Worm (Caenorhabditis elegans) whole organism, L4 larva: ENCODE measurements around the gene K06G5.1.
A peak's percentile ranks its signal among the peaks of the same experiment; 100 is the strongest.

Experiments
- R02D3.7 ChIP-seq: fragments of 150-350 bp; sonication (generic microtip); optimal IDR thresholded peaks from 3 replicates; lab custom pipeline; 2014; ENCODE audit warnings: missing biosample characterization, missing genetic modification characterization
- T20F7.1 ChIP-seq: fragments of 200-800 bp; sonication (Bioruptor generic); optimal IDR thresholded peaks from 2 replicates; lab custom pipeline; 2018; ENCODE audit warnings: mild to moderate bottlenecking, missing genetic modification characterization, missing compliant biosample characterization
- T26A8.4 ChIP-seq: fragments of 200-800 bp; sonication (Bioruptor generic); IDR thresholded peaks from 2 replicates; pipeline ENCODE4 v1.3.6; 2022; ENCODE audit warnings: missing genetic modification characterization, missing compliant biosample characterization
- Y105C5A.15 ChIP-seq: fragments of 200-800 bp; sonication (Bioruptor generic); IDR thresholded peaks from 2 replicates; pipeline ENCODE4 v1.3.6; 2022; ENCODE audit warnings: missing genetic modification characterization, missing compliant biosample characterization
- Y48G9A.11 ChIP-seq: fragments of 200-800 bp; sonication (Bioruptor generic); IDR thresholded peaks from 2 replicates; pipeline ENCODE4 v1.3.6; 2022; ENCODE audit warnings: missing genetic modification reagents, missing genetic modification characterization, missing compliant biosample characterization
- aha-1 ChIP-seq: fragments of 150-350 bp; peaks from one replicate; lab custom pipeline; 2014; ENCODE audit warnings: missing biosample characterization, missing genetic modification characterization
- aly-2 ChIP-seq: sonication (generic microtip); optimal IDR thresholded peaks from 2 replicates; lab custom pipeline; 2018; ENCODE audit warnings: missing biosample characterization, missing genetic modification characterization
- arid-1 ChIP-seq: fragments of 200-800 bp; sonication (Bioruptor generic); conservative IDR thresholded peaks from 2 replicates; pipeline ENCODE4 v1.3.6; 2022; ENCODE audit warnings: missing genetic modification reagents, missing genetic modification characterization, missing compliant biosample characterization
- attf-4 ChIP-seq: sonication (generic microtip); optimal IDR thresholded peaks from 3 replicates; lab custom pipeline; 2017; ENCODE audit warnings: missing biosample characterization, missing genetic modification characterization
- ceh-20 ChIP-seq: fragments of 200-800 bp; sonication (Bioruptor generic); IDR thresholded peaks from 2 replicates; pipeline ENCODE4 v1.3.6; 2022; ENCODE audit warnings: missing genetic modification reagents, missing genetic modification characterization, missing compliant biosample characterization
- daf-16 ChIP-seq, 3 experiments: sonication (generic microtip); optimal IDR thresholded peaks; 2 replicates each; lab custom pipeline; 2016 to 2017; ENCODE audit warnings: missing genetic modification characterization in 3 of 3, missing genetic modification reagents in 3 of 3, mild to moderate bottlenecking in 2 of 3, missing compliant biosample characterization in 2 of 3, missing biosample characterization in 1 of 3, moderate library complexity in 1 of 3
- daf-8 ChIP-seq: fragments of 200-800 bp; sonication (Bioruptor generic); IDR thresholded peaks from 2 replicates; pipeline ENCODE4 v1.3.6; 2022; ENCODE audit warnings: missing genetic modification characterization, missing compliant biosample characterization
- dmd-8 ChIP-seq: fragments of 200-800 bp; sonication (Bioruptor generic); IDR thresholded peaks from 2 replicates; pipeline ENCODE4 v1.3.6; 2022; ENCODE audit warnings: missing genetic modification characterization, missing compliant biosample characterization
- fkh-10 ChIP-seq: fragments of 150-350 bp; optimal IDR thresholded peaks from 2 replicates; lab custom pipeline; 2014; ENCODE audit warnings: missing biosample characterization, missing genetic modification reagents, missing genetic modification characterization
- gei-8 ChIP-seq: fragments of 200-800 bp; sonication (Bioruptor generic); optimal IDR thresholded peaks from 2 replicates; lab custom pipeline; 2018; ENCODE audit warnings: mild to moderate bottlenecking, missing genetic modification characterization, missing compliant biosample characterization
- hlh-11 ChIP-seq: fragments of 200-800 bp; sonication (Bioruptor generic); optimal IDR thresholded peaks from 2 replicates; lab custom pipeline; 2018; ENCODE audit warnings: mild to moderate bottlenecking, missing genetic modification characterization, missing compliant biosample characterization
- hlh-30 ChIP-seq: sonication (generic microtip); optimal IDR thresholded peaks from 2 replicates; lab custom pipeline; 2017; ENCODE audit warnings: antibody characterized with exemption, mild to moderate bottlenecking, missing genetic modification characterization, missing compliant biosample characterization; ENCODE audit not compliant: insufficient read depth
- lin-1 ChIP-seq: fragments of 200-800 bp; sonication (Bioruptor generic); IDR thresholded peaks from 2 replicates; pipeline ENCODE4 v1.3.6; 2022; ENCODE audit warnings: missing genetic modification reagents, missing genetic modification characterization, missing compliant biosample characterization
- lin-13 ChIP-seq: fragments of 150-350 bp; optimal IDR thresholded peaks from 2 replicates; lab custom pipeline; 2014; ENCODE audit warnings: missing biosample characterization, missing genetic modification reagents, missing genetic modification characterization
- lin-15B ChIP-seq: fragments of 150-350 bp; sonication (generic microtip); optimal IDR thresholded peaks from 3 replicates; lab custom pipeline; 2014; ENCODE audit warnings: missing biosample characterization, missing genetic modification characterization
- lin-38 ChIP-seq: fragments of 200-800 bp; sonication (Bioruptor generic); IDR thresholded peaks from 2 replicates; pipeline ENCODE4 v1.3.6; 2022; ENCODE audit warnings: missing genetic modification reagents, missing genetic modification characterization, missing compliant biosample characterization
- lsy-2 ChIP-seq, 2 experiments: fragments of 150-350 bp in 1 of 2; sonication (generic microtip) in 1 of 2; optimal IDR thresholded peaks; 2 replicates each; lab custom pipeline; 2014 to 2017; ENCODE audit warnings: missing biosample characterization in 2 of 2, missing genetic modification characterization in 2 of 2
- madf-9 ChIP-seq: fragments of 200-800 bp; sonication (Bioruptor generic); conservative IDR thresholded peaks from 2 replicates; pipeline ENCODE4 v1.3.6; 2022; ENCODE audit warnings: missing genetic modification reagents, missing genetic modification characterization, missing compliant biosample characterization
- mes-2 ChIP-seq: sonication (generic microtip); optimal IDR thresholded peaks from 2 replicates; lab custom pipeline; 2016; ENCODE audit warnings: missing genotype, mild to moderate bottlenecking, missing genetic modification characterization, missing compliant biosample characterization; ENCODE audit not compliant: poor library complexity, severe bottlenecking
- nhr-11 ChIP-seq: fragments of 150-350 bp; optimal IDR thresholded peaks from 2 replicates; lab custom pipeline; 2014; ENCODE audit warnings: missing biosample characterization, missing genetic modification characterization
- nhr-28 ChIP-seq: fragments of 150-350 bp; optimal IDR thresholded peaks from 2 replicates; lab custom pipeline; 2014; ENCODE audit warnings: missing biosample characterization, missing genetic modification characterization
- nhr-41 ChIP-seq: fragments of 200-800 bp; sonication (Bioruptor generic); IDR thresholded peaks from 2 replicates; pipeline ENCODE4 v1.3.6; 2022; ENCODE audit warnings: missing genetic modification reagents, missing genetic modification characterization, missing compliant biosample characterization
- nhr-42 ChIP-seq: fragments of 200-800 bp; sonication (Bioruptor generic); IDR thresholded peaks from 2 replicates; pipeline ENCODE4 v1.3.6; 2022; ENCODE audit warnings: missing genetic modification characterization, missing compliant biosample characterization
- pha-4 ChIP-seq, 2 experiments: fragments of 150-350 bp in 1 of 2; fragments of 200-800 bp in 1 of 2; sonication (Bioruptor generic) in 1 of 2; IDR thresholded peaks in 1 of 2; optimal IDR thresholded peaks in 1 of 2; 2 replicates each; pipeline versions ENCODE4 v1.3.6 to Lab custom; 2014 to 2022; ENCODE audit warnings: missing genetic modification characterization in 2 of 2, missing genetic modification reagents in 2 of 2, missing biosample characterization in 1 of 2, missing compliant biosample characterization in 1 of 2
- php-3 ChIP-seq: fragments of 200-800 bp; sonication (Bioruptor generic); IDR thresholded peaks from 2 replicates; pipeline ENCODE4 v1.3.6; 2022; ENCODE audit warnings: missing genetic modification reagents, missing genetic modification characterization, missing compliant biosample characterization
- rbr-2 ChIP-seq: sonication (generic microtip); optimal IDR thresholded peaks from 2 replicates; lab custom pipeline; 2016; ENCODE audit warnings: missing genotype, missing genetic modification characterization, missing compliant biosample characterization
- set-16 ChIP-seq: fragments of 200-800 bp; sonication (Bioruptor generic); IDR thresholded peaks from 2 replicates; pipeline ENCODE4 v1.3.6; 2022; ENCODE audit warnings: missing genetic modification reagents, missing genetic modification characterization, missing compliant biosample characterization
- skn-1 ChIP-seq: fragments of 150-350 bp; optimal IDR thresholded peaks from 2 replicates; lab custom pipeline; 2014; ENCODE audit warnings: missing biosample characterization, missing genetic modification characterization
- snpc-1.2 ChIP-seq: fragments of 200-800 bp; sonication (Bioruptor generic); IDR thresholded peaks from 2 replicates; pipeline ENCODE4 v1.3.6; 2022; ENCODE audit warnings: missing genetic modification reagents, missing genetic modification characterization, missing compliant biosample characterization
- tag-97 ChIP-seq: fragments of 200-800 bp; sonication (Bioruptor generic); IDR thresholded peaks from 2 replicates; pipeline ENCODE4 v1.3.6; 2022; ENCODE audit warnings: missing genetic modification characterization, missing compliant biosample characterization
- unc-130 ChIP-seq: sonication (generic microtip); optimal IDR thresholded peaks from 2 replicates; lab custom pipeline; 2016; ENCODE audit warnings: missing genetic modification reagents, missing genetic modification characterization, missing compliant biosample characterization
- zfp-2 ChIP-seq: sonication (generic microtip); optimal IDR thresholded peaks from 2 replicates; lab custom pipeline; 2016; ENCODE audit warnings: mild to moderate bottlenecking, missing genetic modification characterization, missing compliant biosample characterization
- zfp-3 ChIP-seq: fragments of 200-800 bp; sonication (Bioruptor generic); conservative IDR thresholded peaks from 2 replicates; pipeline ENCODE4 v1.3.6; 2022; ENCODE audit warnings: missing genetic modification reagents, missing genetic modification characterization, missing compliant biosample characterization
- ztf-7 ChIP-seq: fragments of 150-350 bp; optimal IDR thresholded peaks from 2 replicates; lab custom pipeline; 2014; ENCODE audit warnings: missing biosample characterization, missing genetic modification characterization

K06G5.1 gene

DNA sequence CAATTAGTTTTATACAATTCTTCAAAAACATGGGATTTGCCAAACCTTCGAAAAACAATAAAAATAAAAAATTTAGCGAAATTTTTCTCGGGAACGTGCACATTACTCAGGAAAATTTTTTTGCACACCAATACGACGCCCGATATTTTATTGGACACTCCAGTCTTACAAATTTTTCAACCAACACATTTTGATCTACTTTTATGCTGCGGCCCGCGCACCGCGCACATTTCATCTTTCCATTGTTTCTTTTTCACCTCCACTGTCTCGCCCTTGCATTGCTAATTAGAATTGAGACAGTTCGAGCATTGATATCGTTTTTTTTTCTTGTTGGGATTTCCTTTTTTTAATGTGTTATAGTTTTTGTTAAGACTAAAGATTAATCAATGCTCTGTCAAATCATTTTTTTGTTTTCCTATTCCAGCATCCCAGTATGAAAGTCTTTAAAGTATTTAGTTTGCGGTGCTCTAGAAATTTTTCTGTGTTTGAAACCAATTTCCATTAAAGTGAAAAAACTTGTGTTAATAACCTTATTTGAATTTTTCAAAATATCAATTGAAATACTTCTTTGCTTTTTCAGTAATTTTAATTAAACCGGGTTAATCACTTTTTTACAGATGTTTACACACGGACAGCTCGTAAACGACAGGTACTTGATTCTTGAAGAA, 32.8 kb downstream of the K06G5.1 start, which contains the start of gene K04C1.5:
TSS of gene K04C1.5 (plus strand) at position 618 of the 668 bp plus-strand sequence.
- TF ChIP-seq ztf-7 (tag; lab: Kevin White, UChicago) (no peak), aha-1 (tag; lab: Kevin White, UChicago) (peak; percentile 58)
- TF ChIP-seq, all 104 proteins: peak for 1

ce11 chrX:14252042-14252441, 37.3 kb downstream of the K06G5.1 start, which contains the start of gene E02H4.6:
Gene E02H4.6, minus strand, starts transcription at chrX:14252142.
- TF ChIP-seq daf-16 (GFP tag; optimal IDR thresholded peaks at IDR 0.05; lab: Kevin White, UChicago) (no peak), daf-16 (tag; optimal IDR thresholded peaks at IDR 0.05; lab: Kevin White, UChicago) (no peak), unc-130 (GFP tag; lab: Kevin White, UChicago) (no peak), lin-13 (GFP tag; lab: Kevin White, UChicago) (no peak), gei-8 (GFP tag; lab: Kevin White, UChicago) (no peak), lin-15B (tag; lab: Kevin White, UChicago) (no peak), set-16 (GFP tag; lab: Robert Waterston, UW) (no peak), nhr-42 (GFP tag; lab: Robert Waterston, UW) (no peak), R02D3.7 (no peak), daf-8 (GFP tag; lab: Robert Waterston, UW) (no peak), zfp-3 (GFP tag; lab: Robert Waterston, UW) (no peak), madf-9 (GFP tag; lab: Robert Waterston, UW) (no peak), fkh-10 (GFP tag; lab: Kevin White, UChicago) (no peak)

DNA sequence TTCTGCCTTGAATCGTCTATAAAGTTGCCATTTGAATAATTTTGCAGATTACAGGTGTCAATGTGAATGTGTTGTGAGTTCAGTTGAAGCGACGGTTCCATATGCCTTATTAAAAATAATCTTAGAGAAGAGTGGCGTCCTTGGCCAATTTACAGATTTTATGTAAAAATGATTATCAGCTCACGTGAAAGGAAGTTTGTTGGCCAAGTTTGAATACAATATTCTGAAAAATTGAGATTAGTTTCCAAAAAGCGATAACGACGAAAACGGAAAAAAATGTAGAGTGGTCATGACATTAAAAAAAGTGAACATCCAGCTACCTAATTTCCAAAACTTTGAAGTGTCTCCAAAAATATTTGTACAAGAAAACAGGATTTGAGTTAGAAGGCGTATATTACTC, 40.3 kb downstream of the K06G5.1 start, which contains the start of gene E02H4.5:
TSS of gene E02H4.5 (minus strand) at position 101 of the 400 bp plus-strand sequence.
- TF ChIP-seq aly-2 (tag; lab: Kevin White, UChicago): no peak
- TF ChIP-seq rbr-2 (tag; lab: Kevin White, UChicago): no peak
- TF ChIP-seq php-3 (GFP tag; lab: Robert Waterston, UW): no peak
- no peak for TF ChIP-seq pha-4 (GFP tag; IDR thresholded peaks at IDR 0.05; lab: Robert Waterston, UW)
- no peak for TF ChIP-seq pha-4 (tag; optimal IDR thresholded peaks at IDR 0.05; lab: Kevin White, UChicago)
- TF ChIP-seq lin-1 (GFP tag; lab: Robert Waterston, UW): no peak
- TF ChIP-seq nhr-41: no peak
- TF ChIP-seq T20F7.1: no peak
- TF ChIP-seq lin-38 (GFP tag; lab: Robert Waterston, UW): no peak
- TF ChIP-seq tag-97 (GFP tag; lab: Robert Waterston, UW): no peak
- no peak for TF ChIP-seq nhr-11 (tag; lab: Kevin White, UChicago)
- no peak for TF ChIP-seq skn-1
- TF ChIP-seq fkh-10 (GFP tag; lab: Kevin White, UChicago): no peak
- no peak for TF ChIP-seq lsy-2 (tag; optimal IDR thresholded peaks at IDR 0.05; lab: Kevin White, UChicago)

DNA sequence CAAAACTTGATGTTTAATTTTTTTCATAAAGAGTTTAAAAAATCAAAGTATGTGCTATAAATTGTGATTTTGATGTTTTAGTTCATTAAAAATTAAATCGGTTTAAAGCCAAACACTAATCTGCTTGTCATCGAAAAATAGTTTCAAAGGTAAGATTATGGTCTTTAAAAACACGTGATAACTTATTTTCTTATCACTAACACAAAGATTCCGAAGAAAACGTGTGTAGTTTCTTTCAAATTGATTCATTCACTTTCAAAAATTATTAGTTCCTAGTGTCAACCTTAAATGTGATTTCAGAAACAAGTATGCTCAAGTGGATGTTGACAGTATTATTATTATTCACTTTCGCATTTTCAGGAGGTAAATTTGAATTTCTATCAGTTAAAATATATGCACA, 41.2 kb downstream of the K06G5.1 start, which contains the start of gene E02H4.7:
TSS of gene E02H4.7 (plus strand) at position 301 of the 400 bp plus-strand sequence.
- no peak for TF ChIP-seq Y48G9A.11 (GFP tag; lab: Robert Waterston, UW)
- no peak for TF ChIP-seq ceh-20 (GFP tag; lab: Robert Waterston, UW)
- TF ChIP-seq mes-2 (tag; lab: Kevin White, UChicago): no peak
- TF ChIP-seq attf-4 (tag; lab: Kevin White, UChicago): no peak
- TF ChIP-seq lsy-2 (tag; optimal IDR thresholded peaks at IDR 0.05; lab: Kevin White, UChicago): no peak
- no peak for TF ChIP-seq lin-13 (GFP tag; lab: Kevin White, UChicago)
- no peak for TF ChIP-seq arid-1
- no peak for TF ChIP-seq hlh-30 (tag; lab: Kevin White, UChicago)
- TF ChIP-seq Y105C5A.15 (GFP tag; lab: Robert Waterston, UW): no peak
- no peak for TF ChIP-seq hlh-11
- TF ChIP-seq dmd-8 (GFP tag; lab: Robert Waterston, UW): no peak
- TF ChIP-seq nhr-28 (tag; lab: Kevin White, UChicago): no peak
- TF ChIP-seq set-16 (GFP tag; lab: Robert Waterston, UW): no peak
- no peak for TF ChIP-seq T26A8.4 (GFP tag; lab: Robert Waterston, UW)
- TF ChIP-seq lin-1 (GFP tag; lab: Robert Waterston, UW): no peak
- TF ChIP-seq zfp-2: no peak
- TF ChIP-seq snpc-1.2: no peak
- TF ChIP-seq, all 104 proteins: peak for 0
